Fruit fly (Drosophila melanogaster): ENCODE data around the gene CG14431.

DNA sequence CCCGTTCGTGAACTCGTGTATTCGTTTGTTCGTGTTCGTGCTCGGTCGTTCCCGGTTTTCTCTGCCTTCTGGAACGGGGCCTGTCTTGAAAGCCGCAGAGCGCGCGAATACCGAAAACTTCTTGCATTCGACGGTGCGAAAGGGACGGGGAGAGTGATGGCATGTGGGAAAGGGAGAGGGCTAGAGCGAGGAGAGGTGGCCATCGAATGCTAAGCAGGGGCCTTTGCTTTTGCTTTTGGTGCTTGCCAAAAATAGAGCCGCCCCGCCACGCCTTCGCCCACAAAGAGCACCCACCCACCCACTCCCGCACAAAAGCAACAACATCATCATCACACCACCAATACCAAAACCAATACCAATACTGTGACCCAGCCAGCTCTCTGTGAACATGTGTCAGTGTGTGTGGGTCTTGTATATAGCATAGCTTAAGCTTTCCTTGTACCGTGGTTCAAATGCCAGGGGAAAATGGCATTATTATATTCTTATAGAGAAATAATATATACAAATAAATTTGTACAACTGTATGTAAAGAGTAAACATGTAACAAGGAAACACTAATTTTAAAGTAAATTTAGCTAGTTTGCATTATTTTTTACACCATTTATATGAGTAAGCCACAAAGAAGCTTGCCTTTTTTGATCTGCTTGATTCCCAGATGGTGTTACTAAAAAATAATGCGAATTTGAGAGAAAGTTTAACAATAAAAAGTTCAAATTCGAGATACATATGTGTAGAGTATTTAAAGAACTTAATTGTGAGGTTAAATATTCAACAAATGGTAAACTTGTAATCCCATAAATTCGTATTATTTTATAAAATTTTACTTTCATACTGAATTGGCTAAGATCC, 40.7 kb upstream of the CG14431 start, which contains the start of gene CG14434:
- no peak for TF ChIP-seq psq (optimal IDR thresholded peaks at IDR 0.05)
- no peak for TF ChIP-seq CG8478 (optimal IDR thresholded peaks at IDR 0.05)
- TF ChIP-seq usp (GFP tag; optimal IDR thresholded peaks at IDR 0.05): no peak
- TF ChIP-seq Dll (optimal IDR thresholded peaks at IDR 0.05): no peak

Data from whole organism.